Worm (Caenorhabditis elegans) whole organism, L2 larva: ENCODE measurements around the gene B0250.8.

Source experiments
- C34F6.9 ChIP-seq: fragments of 150-350 bp; optimal IDR thresholded peaks from 2 replicates; lab custom pipeline; 2014; ENCODE audit warnings: missing biosample characterization, missing genetic modification characterization
- F13H6.1 ChIP-seq: sonication (generic microtip); optimal IDR thresholded peaks from 2 replicates; lab custom pipeline; 2016; ENCODE audit warnings: missing genetic modification characterization, missing compliant biosample characterization
- R02D3.7 ChIP-seq: fragments of 150-350 bp; optimal IDR thresholded peaks from 2 replicates; lab custom pipeline; 2014; ENCODE audit warnings: missing biosample characterization, missing genetic modification characterization
- Y55F3AM.14 ChIP-seq: fragments of 200-800 bp; sonication (Bioruptor generic); optimal IDR thresholded peaks from 2 replicates; lab custom pipeline; 2018; ENCODE audit warnings: mild to moderate bottlenecking, missing genetic modification characterization, missing compliant biosample characterization
- ZK546.5 ChIP-seq: sonication (generic microtip); optimal IDR thresholded peaks from 2 replicates; lab custom pipeline; 2017; ENCODE audit warnings: missing biosample characterization, missing genetic modification characterization
- alr-1 ChIP-seq: fragments of 150-350 bp; optimal IDR thresholded peaks from 2 replicates; lab custom pipeline; 2014; ENCODE audit warnings: missing biosample characterization, missing genetic modification characterization
- aly-2 ChIP-seq: fragments of 150-350 bp; optimal IDR thresholded peaks from 2 replicates; lab custom pipeline; 2014; ENCODE audit warnings: missing biosample characterization, missing genetic modification characterization
- ama-1 ChIP-seq: fragments of 150-350 bp; optimal IDR thresholded peaks from 2 replicates; lab custom pipeline; 2018; ENCODE audit warnings: inconsistent platforms
- blmp-1 ChIP-seq: sonication (generic microtip); optimal IDR thresholded peaks from 2 replicates; lab custom pipeline; 2017; ENCODE audit warnings: missing genetic modification characterization, mild to moderate bottlenecking, missing compliant biosample characterization, antibody characterized with exemption, moderate library complexity; ENCODE audit not compliant: insufficient read depth
- ceh-16 ChIP-seq: fragments of 150-350 bp; optimal IDR thresholded peaks from 2 replicates; lab custom pipeline; 2014; ENCODE audit warnings: missing biosample characterization, missing genetic modification characterization
- ceh-82 ChIP-seq: fragments of 150-350 bp; optimal IDR thresholded peaks from 2 replicates; lab custom pipeline; 2014; ENCODE audit warnings: missing biosample characterization, missing genetic modification characterization
- crh-2 ChIP-seq: sonication (generic microtip); optimal IDR thresholded peaks from 2 replicates; lab custom pipeline; 2017; ENCODE audit warnings: missing biosample characterization, missing genetic modification characterization
- dmd-4 ChIP-seq: sonication (generic microtip); optimal IDR thresholded peaks from 2 replicates; lab custom pipeline; 2017; ENCODE audit warnings: missing biosample characterization, missing genetic modification characterization
- egl-27 ChIP-seq: sonication (generic microtip); optimal IDR thresholded peaks from 3 replicates; lab custom pipeline; 2017; ENCODE audit warnings: missing biosample characterization, missing genetic modification reagents, missing genetic modification characterization
- elt-1 ChIP-seq: fragments of 150-350 bp; optimal IDR thresholded peaks from 2 replicates; lab custom pipeline; 2014; ENCODE audit warnings: missing biosample characterization, missing genetic modification characterization
- elt-3 ChIP-seq: sonication (generic microtip); optimal IDR thresholded peaks from 2 replicates; lab custom pipeline; 2017; ENCODE audit warnings: missing biosample characterization, missing genetic modification characterization
- gmeb-1 ChIP-seq: fragments of 150-350 bp; optimal IDR thresholded peaks from 2 replicates; lab custom pipeline; 2014; ENCODE audit warnings: missing biosample characterization, missing genetic modification characterization
- lin-11 ChIP-seq: fragments of 150-350 bp; sonication (generic microtip); optimal IDR thresholded peaks from 2 replicates; lab custom pipeline; 2014; ENCODE audit warnings: missing biosample characterization, missing genetic modification characterization, inconsistent platforms, mixed read lengths
- lin-13 ChIP-seq: fragments of 150-350 bp; optimal IDR thresholded peaks from 2 replicates; lab custom pipeline; 2014; ENCODE audit warnings: missing biosample characterization, missing genetic modification reagents, missing genetic modification characterization
- lin-39 ChIP-seq: fragments of 150-350 bp; optimal IDR thresholded peaks from 2 replicates; lab custom pipeline; 2014; ENCODE audit warnings: missing biosample characterization, missing genetic modification reagents, missing genetic modification characterization
- lsy-2 ChIP-seq, 2 experiments: fragments of 150-350 bp in 1 of 2; sonication (generic microtip) in 1 of 2; optimal IDR thresholded peaks; 2 replicates each; lab custom pipeline; 2014 to 2017; ENCODE audit warnings: missing biosample characterization in 2 of 2, missing genetic modification characterization in 2 of 2
- mab-5 ChIP-seq: fragments of 150-350 bp; optimal IDR thresholded peaks from 2 replicates; lab custom pipeline; 2014; ENCODE audit warnings: missing biosample characterization, missing genetic modification characterization
- mbf-1 ChIP-seq: sonication (generic microtip); optimal IDR thresholded peaks from 2 replicates; lab custom pipeline; 2017; ENCODE audit warnings: missing biosample characterization, missing genetic modification characterization
- nhr-10 ChIP-seq: sonication (generic microtip); optimal IDR thresholded peaks from 2 replicates; lab custom pipeline; 2017; ENCODE audit warnings: missing biosample characterization, missing genetic modification characterization
- nhr-11 ChIP-seq: fragments of 150-350 bp; optimal IDR thresholded peaks from 2 replicates; lab custom pipeline; 2014; ENCODE audit warnings: missing biosample characterization, missing genetic modification characterization
- nhr-12 ChIP-seq: fragments of 150-350 bp; optimal IDR thresholded peaks from 2 replicates; lab custom pipeline; 2014; ENCODE audit warnings: missing biosample characterization, missing genetic modification characterization
- nhr-129 ChIP-seq: fragments of 150-350 bp; optimal IDR thresholded peaks from 2 replicates; lab custom pipeline; 2014; ENCODE audit warnings: missing biosample characterization, missing genetic modification characterization
- nhr-21 ChIP-seq: fragments of 150-350 bp; optimal IDR thresholded peaks from 2 replicates; lab custom pipeline; 2014; ENCODE audit warnings: missing biosample characterization, missing genetic modification characterization
- nhr-23 ChIP-seq: fragments of 150-350 bp; optimal IDR thresholded peaks from 2 replicates; lab custom pipeline; 2014; ENCODE audit warnings: missing biosample characterization, missing genetic modification reagents, missing genetic modification characterization
- nhr-25 ChIP-seq: fragments of 150-350 bp; sonication (generic microtip); optimal IDR thresholded peaks from 3 replicates; lab custom pipeline; 2014; ENCODE audit warnings: missing biosample characterization, missing genetic modification characterization
- nhr-6 ChIP-seq: fragments of 150-350 bp; optimal IDR thresholded peaks from 2 replicates; lab custom pipeline; 2014; ENCODE audit warnings: missing biosample characterization, missing genetic modification characterization
- nhr-77 ChIP-seq: fragments of 150-350 bp; optimal IDR thresholded peaks from 2 replicates; lab custom pipeline; 2014; ENCODE audit warnings: missing biosample characterization, missing genetic modification characterization
- peb-1 ChIP-seq: fragments of 150-350 bp; optimal IDR thresholded peaks from 2 replicates; lab custom pipeline; 2014; ENCODE audit warnings: missing biosample characterization, missing genetic modification characterization
- sem-4 ChIP-seq: fragments of 150-350 bp; optimal IDR thresholded peaks from 2 replicates; lab custom pipeline; 2014; ENCODE audit warnings: missing biosample characterization, missing genetic modification reagents, missing genetic modification characterization
- sma-3 ChIP-seq: sonication (generic microtip); optimal IDR thresholded peaks from 2 replicates; lab custom pipeline; 2016; ENCODE audit warnings: missing genetic modification reagents, missing genetic modification characterization, missing compliant biosample characterization
- sma-9 ChIP-seq, 2 experiments: fragments of 150-350 bp in 1 of 2; sonication (generic microtip) in 1 of 2; optimal IDR thresholded peaks; 2 replicates each; lab custom pipeline; 2014 to 2016; ENCODE audit warnings: missing genetic modification characterization in 2 of 2, mild to moderate bottlenecking in 1 of 2, missing biosample characterization in 1 of 2, missing compliant biosample characterization in 1 of 2, missing genetic modification reagents in 1 of 2, moderate library complexity in 1 of 2
- snpc-4 ChIP-seq: fragments of 150-350 bp; optimal IDR thresholded peaks from 2 replicates; lab custom pipeline; 2014; ENCODE audit warnings: missing biosample characterization, missing genetic modification characterization
- unc-55 ChIP-seq: fragments of 150-350 bp; sonication (generic microtip); optimal IDR thresholded peaks from 3 replicates; lab custom pipeline; 2014; ENCODE audit warnings: missing biosample characterization, missing genetic modification reagents, missing genetic modification characterization
- ztf-11 ChIP-seq: sonication (generic microtip); optimal IDR thresholded peaks from 2 replicates; lab custom pipeline; 2017; ENCODE audit warnings: missing biosample characterization, missing genetic modification characterization
- ztf-4 ChIP-seq: fragments of 150-350 bp; optimal IDR thresholded peaks from 2 replicates; lab custom pipeline; 2014; ENCODE audit warnings: missing biosample characterization, missing genetic modification characterization

The B0250.8 gene

DNA sequence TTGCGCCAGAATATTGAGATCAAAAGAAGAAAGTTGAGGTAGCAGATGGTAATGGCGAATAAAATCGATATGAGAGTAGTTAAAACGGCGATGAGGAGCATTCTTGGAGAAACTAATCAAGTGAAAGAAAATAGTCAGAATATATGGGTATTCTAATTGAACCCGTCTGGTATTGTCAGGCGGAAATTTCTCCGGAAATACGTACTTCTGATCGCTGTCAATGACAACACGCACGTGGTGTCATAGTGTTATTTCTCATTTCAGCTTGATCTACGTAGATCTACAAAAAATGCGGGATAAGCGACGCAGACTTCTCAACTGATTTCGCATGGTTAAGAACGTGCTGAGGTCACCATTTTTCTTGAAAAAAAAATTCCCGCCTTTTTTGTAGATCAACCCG lies 22.1 kb upstream of the B0250.8 start, which contains the start of gene srbc-79:
Gene srbc-79 (minus strand): TSS at position 101 of the 400 bp plus-strand sequence.
- no peak for TF ChIP-seq nhr-6 (tag; lab: Kevin White, UChicago)
- TF ChIP-seq Y55F3AM.14 (GFP tag; lab: Kevin White, UChicago): no peak
- no peak for TF ChIP-seq ceh-82 (tag; lab: Kevin White, UChicago)
- TF ChIP-seq C34F6.9: no peak
- no peak for TF ChIP-seq lsy-2 (tag; optimal IDR thresholded peaks at IDR 0.05; lab: Kevin White, UChicago)
- TF ChIP-seq R02D3.7 (tag; lab: Kevin White, UChicago): no peak
- no peak for TF ChIP-seq lin-13
- no peak for TF ChIP-seq lin-39 (tag; lab: Kevin White, UChicago)
- no peak for TF ChIP-seq nhr-11 (tag; lab: Kevin White, UChicago)
- TF ChIP-seq ztf-4 (tag; lab: Kevin White, UChicago): no peak
- TF ChIP-seq alr-1: no peak
- no peak for TF ChIP-seq mab-5 (tag; lab: Kevin White, UChicago)
- TF ChIP-seq nhr-12 (tag; lab: Kevin White, UChicago): no peak
- no peak for TF ChIP-seq egl-27 (tag; lab: Kevin White, UChicago)
- TF ChIP-seq ztf-11 (tag; lab: Kevin White, UChicago): no peak
- TF ChIP-seq lin-11 (tag; lab: Kevin White, UChicago): no peak
- TF ChIP-seq snpc-4 (tag; lab: Kevin White, UChicago): no peak
- TF ChIP-seq elt-1 (tag; lab: Kevin White, UChicago): no peak
- TF ChIP-seq gmeb-1 (tag; lab: Kevin White, UChicago): no peak
- no peak for TF ChIP-seq nhr-10 (tag; lab: Kevin White, UChicago)
- TF ChIP-seq, all 48 proteins: peak for 0

- TF ChIP-seq dmd-4 (tag; lab: Kevin White, UChicago) (no peak), nhr-11 (tag; lab: Kevin White, UChicago) (no peak), Y55F3AM.14 (GFP tag; lab: Kevin White, UChicago) (no peak)
These were observed 18.8 kb upstream of the B0250.8 start, which contains the start of gene srbc-78 for ce11 chrV:20489102-20489501. Gene srbc-78 (minus strand): TSS chrV:20489202.

DNA sequence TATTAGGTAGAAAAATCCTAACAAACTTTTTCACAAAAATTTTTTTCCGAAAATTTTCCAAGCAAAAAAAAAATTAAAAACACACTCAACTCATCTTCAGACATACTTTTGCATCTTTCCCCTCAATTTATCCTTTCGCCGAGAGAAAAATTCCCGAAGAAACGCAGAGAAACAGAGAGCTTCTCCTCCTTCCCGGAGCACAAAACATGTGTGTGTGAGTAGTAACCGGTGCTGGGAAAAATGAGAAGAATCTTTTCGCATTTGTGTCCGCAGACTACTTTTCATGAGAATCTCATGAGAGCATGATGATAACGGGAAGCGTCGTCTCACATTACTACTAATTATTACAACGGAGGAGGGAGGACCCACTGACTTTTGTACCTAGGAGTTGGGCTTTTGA lies 16.3 kb upstream of the B0250.8 start:
- TF ChIP-seq lin-39 (tag; lab: Kevin White, UChicago) (no peak), mab-5 (tag; lab: Kevin White, UChicago) (no peak), peb-1 (tag; lab: Kevin White, UChicago) (no peak), ZK546.5 (tag; lab: Kevin White, UChicago) (no peak), sem-4 (tag; lab: Kevin White, UChicago) (no peak), nhr-11 (tag; lab: Kevin White, UChicago) (no peak), egl-27 (tag; lab: Kevin White, UChicago) (no peak), nhr-129 (tag; lab: Kevin White, UChicago) (peak; percentile 51), R02D3.7 (tag; lab: Kevin White, UChicago) (no peak), nhr-12 (tag; lab: Kevin White, UChicago) (no peak), nhr-77 (no peak), lin-11 (tag; lab: Kevin White, UChicago) (no peak), mbf-1 (tag; lab: Kevin White, UChicago) (no peak), ceh-16 (tag; lab: Kevin White, UChicago) (no peak), sma-9 (GFP tag; optimal IDR thresholded peaks at IDR 0.05; lab: Kevin White, UChicago) (no peak), sma-9 (tag; optimal IDR thresholded peaks at IDR 0.05; lab: Kevin White, UChicago) (no peak), elt-3 (tag; lab: Kevin White, UChicago) (no peak), C34F6.9 (peak; percentile 4), blmp-1 (tag; lab: Kevin White, UChicago) (no peak), crh-2 (no peak), F13H6.1 (tag; lab: Kevin White, UChicago) (peak; percentile 57), nhr-21 (tag; lab: Kevin White, UChicago) (no peak), unc-55 (peak; percentile 16), nhr-25 (tag; lab: Kevin White, UChicago) (no peak), sma-3 (GFP tag; lab: Kevin White, UChicago) (no peak), ama-1 (lab: Kevin White, UChicago) (no peak), ceh-82 (tag; lab: Kevin White, UChicago) (no peak), lsy-2 (tag; optimal IDR thresholded peaks at IDR 0.05; lab: Kevin White, UChicago) (peak in 1 of 2 experiments; percentile 33), dmd-4 (tag; lab: Kevin White, UChicago) (no peak), nhr-23 (tag; lab: Kevin White, UChicago) (no peak), aly-2 (tag; lab: Kevin White, UChicago) (no peak)
